ENCODE assay signal across 1 fruit fly cellular context in the genomic region with DNA sequence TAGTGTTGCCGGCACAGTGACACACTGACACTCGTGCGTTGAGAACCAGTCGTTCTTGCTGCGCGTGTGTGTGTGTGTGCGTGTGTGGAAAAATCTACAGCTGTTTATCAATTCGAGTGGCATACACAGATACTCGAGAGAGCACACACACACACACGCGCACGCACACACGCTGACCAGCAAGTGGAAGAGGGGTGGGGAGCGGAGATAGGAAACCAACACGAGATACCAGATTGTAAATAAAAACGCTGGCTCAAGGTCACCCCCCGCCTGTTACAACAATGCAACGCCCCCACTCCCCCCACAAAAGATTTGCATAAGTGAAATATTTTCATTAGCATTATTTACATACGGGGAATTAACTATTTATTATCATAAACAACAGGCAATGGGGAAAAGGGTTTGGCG.
TF ChIP-seq lines count a peak whose summit lies in the region.

No protein-coding gene starts in this region.

TF ChIP-seq in whole organism, embryonic, 481 proteins besides CTCF, POLR2A, EP300 and RAD21 (continued from another document and continues in another):
- TF ChIP-seq sc (optimal IDR thresholded peaks at IDR 0.05; lab: Kevin White, UChicago) (no peak), sc (GFP tag; optimal IDR thresholded peaks at IDR 0.05; lab: Kevin White, UChicago) (peak; percentile 13), CG4707 (GFP tag; optimal IDR thresholded peaks at IDR 0.05; lab: Kevin White, UChicago) (peak; percentile 11), shn (GFP tag; optimal IDR thresholded peaks at IDR 0.05; lab: Kevin White, UChicago) (no peak), CG32767 (GFP tag; IDR thresholded peaks at IDR 0.05; lab: Robert Waterston, UW) (0 out of 2 replicates have a peak, but pooled peaks have one; percentile 16), CG1792 (GFP tag; optimal IDR thresholded peaks at IDR 0.05; lab: Kevin White, UChicago) (no peak), zen2 (GFP tag; IDR thresholded peaks at IDR 0.05; lab: Robert Waterston, UW; ENCODE audit: partially characterized antibody) (no peak), Oaz (GFP tag; IDR thresholded peaks at IDR 0.05; lab: Robert Waterston, UW) (no peak), ken (GFP tag; IDR thresholded peaks at IDR 0.05; lab: Robert Waterston, UW) (no peak), org-1 (GFP tag; optimal IDR thresholded peaks at IDR 0.05; lab: Kevin White, UChicago) (peak; percentile 39), ro (GFP tag; IDR thresholded peaks at IDR 0.05; lab: Robert Waterston, UW) (no peak), CG4424 (GFP tag; optimal IDR thresholded peaks at IDR 0.05; lab: Kevin White, UChicago) (no peak), CG14441 (GFP tag; IDR thresholded peaks at IDR 0.05; lab: Robert Waterston, UW) (0 out of 2 replicates have a peak, but pooled peaks have one; percentile 11), nom (GFP tag; optimal IDR thresholded peaks at IDR 0.05; lab: Kevin White, UChicago) (no peak), row (GFP tag; IDR thresholded peaks at IDR 0.05; lab: Robert Waterston, UW) (peak; percentile 5; the same call in 1 of the 3 replicates), CG16779 (GFP tag; IDR thresholded peaks at IDR 0.05; lab: Robert Waterston, UW) (no peak), fd64A (GFP tag; optimal IDR thresholded peaks at IDR 0.05; lab: Kevin White, UChicago) (peak; percentile 70), CG17328 (GFP tag; IDR thresholded peaks at IDR 0.05; lab: Robert Waterston, UW) (no peak), CG12236 (GFP tag; optimal IDR thresholded peaks at IDR 0.05; lab: Kevin White, UChicago) (no peak), CG11723 (GFP tag; optimal IDR thresholded peaks at IDR 0.05; lab: Kevin White, UChicago) (peak; percentile 31), dysf (GFP tag; IDR thresholded peaks at IDR 0.05; lab: Robert Waterston, UW) (0 out of 3 replicates have a peak, but pooled peaks have one; percentile 12), CG12155 (GFP tag; optimal IDR thresholded peaks at IDR 0.05; lab: Kevin White, UChicago) (no peak), Myb (GFP tag; optimal IDR thresholded peaks at IDR 0.05; lab: Kevin White, UChicago) (no peak), CG14710 (tag; optimal IDR thresholded peaks at IDR 0.05; lab: Kevin White, UChicago) (peak; percentile 14), ATbp (GFP tag; optimal IDR thresholded peaks at IDR 0.05; lab: Kevin White, UChicago) (peak; percentile 54), NC2α (GFP tag; optimal IDR thresholded peaks at IDR 0.05; lab: Kevin White, UChicago) (no peak), scrt (GFP tag; optimal IDR thresholded peaks at IDR 0.05; lab: Kevin White, UChicago) (peak; percentile 22), GATAe (GFP tag; conservative IDR thresholded peaks at IDR 0.05; lab: Robert Waterston, UW) (peak; percentile 66; the same call in 1 of the 2 replicates), insv (GFP tag; optimal IDR thresholded peaks at IDR 0.05; lab: Kevin White, UChicago) (peak in 1 of 2 experiments; percentile 15), CG11456 (GFP tag; IDR thresholded peaks at IDR 0.05; lab: Robert Waterston, UW) (no peak), Sry-β (GFP tag; optimal IDR thresholded peaks at IDR 0.05; lab: Kevin White, UChicago) (peak; percentile 4), bsh (GFP tag; optimal IDR thresholded peaks at IDR 0.05; lab: Kevin White, UChicago) (peak in 1 of 2 experiments; percentile 63), CG3163 (GFP tag; optimal IDR thresholded peaks at IDR 0.05; lab: Kevin White, UChicago) (no peak), CG6854 (GFP tag; optimal IDR thresholded peaks at IDR 0.05; lab: Kevin White, UChicago) (no peak), nmo (GFP tag; optimal IDR thresholded peaks at IDR 0.05; lab: Kevin White, UChicago) (no peak), otp (GFP tag; IDR thresholded peaks at IDR 0.05; lab: Robert Waterston, UW) (0 out of 3 replicates have a peak, but pooled peaks have one; percentile 24), exex (tag; optimal IDR thresholded peaks at IDR 0.05; lab: Kevin White, UChicago) (peak; percentile 48), CG10274 (GFP tag; optimal IDR thresholded peaks at IDR 0.05; lab: Kevin White, UChicago) (peak; percentile 10), Asciz (GFP tag; optimal IDR thresholded peaks at IDR 0.05; lab: Kevin White, UChicago) (peak; percentile 67), croc (GFP tag; conservative IDR thresholded peaks at IDR 0.05; lab: Robert Waterston, UW) (no peak), Fer2 (tag; optimal IDR thresholded peaks at IDR 0.05; lab: Kevin White, UChicago) (no peak), crp (GFP tag; optimal IDR thresholded peaks at IDR 0.05; lab: Kevin White, UChicago) (peak in 1 of 2 experiments; percentile 53), fu2 (GFP tag; optimal IDR thresholded peaks at IDR 0.05; lab: Kevin White, UChicago) (no peak), grn (GFP tag; optimal IDR thresholded peaks at IDR 0.05; lab: Kevin White, UChicago) (peak; percentile 65), jumu (GFP tag; optimal IDR thresholded peaks at IDR 0.05; lab: Kevin White, UChicago) (no peak), CG15601 (tag; optimal IDR thresholded peaks at IDR 0.05; lab: Kevin White, UChicago) (peak; percentile 56), kni (GFP tag; optimal IDR thresholded peaks at IDR 0.05; lab: Kevin White, UChicago) (peak; percentile 59), CG18011 (GFP tag; optimal IDR thresholded peaks at IDR 0.05; lab: Kevin White, UChicago) (no peak), CG7786 (GFP tag; optimal IDR thresholded peaks at IDR 0.05; lab: Kevin White, UChicago) (no peak), CG8944 (GFP tag; optimal IDR thresholded peaks at IDR 0.05; lab: Kevin White, UChicago) (no peak), BtbVII (GFP tag; optimal IDR thresholded peaks at IDR 0.05; lab: Kevin White, UChicago) (peak; percentile 67), CG3995 (GFP tag; optimal IDR thresholded peaks at IDR 0.05; lab: Kevin White, UChicago) (no peak), Max (GFP tag; optimal IDR thresholded peaks at IDR 0.05; lab: Kevin White, UChicago) (no peak), cato (GFP tag; optimal IDR thresholded peaks at IDR 0.05; lab: Kevin White, UChicago; ENCODE audit: borderline replicate concordance) (no peak), CG11093 (GFP tag; IDR thresholded peaks at IDR 0.05; lab: Robert Waterston, UW) (no peak), CG8924 (tag; optimal IDR thresholded peaks at IDR 0.05; lab: Kevin White, UChicago) (no peak), H15 (GFP tag; IDR thresholded peaks at IDR 0.05; lab: Robert Waterston, UW) (no peak), so (GFP tag; IDR thresholded peaks at IDR 0.05; lab: Robert Waterston, UW) (0 out of 3 replicates have a peak, but pooled peaks have one; percentile 49), HmgZ (tag; optimal IDR thresholded peaks at IDR 0.05; lab: Kevin White, UChicago) (peak; percentile 42), Side (GFP tag; optimal IDR thresholded peaks at IDR 0.05; lab: Kevin White, UChicago) (peak; percentile 50), ci (GFP tag; IDR thresholded peaks at IDR 0.05; lab: Robert Waterston, UW) (0 out of 3 replicates have a peak, but pooled peaks have one; percentile 21), lmd (GFP tag; IDR thresholded peaks at IDR 0.05; lab: Robert Waterston, UW) (no peak), ash1 (GFP tag; optimal IDR thresholded peaks at IDR 0.05; lab: Kevin White, UChicago) (no peak), CG10267 (tag; optimal IDR thresholded peaks at IDR 0.05; lab: Kevin White, UChicago) (no peak), CG30020 (tag; optimal IDR thresholded peaks at IDR 0.05; lab: Kevin White, UChicago) (no peak), Xrp1 (GFP tag; IDR thresholded peaks at IDR 0.05; lab: Robert Waterston, UW) (peak; percentile 48), B-H1 (GFP tag; IDR thresholded peaks at IDR 0.05; lab: Robert Waterston, UW) (no peak), CG6791 (GFP tag; IDR thresholded peaks at IDR 0.05; lab: Robert Waterston, UW; ENCODE audit: partially characterized antibody) (no peak), CG16813 (GFP tag; IDR thresholded peaks at IDR 0.05; lab: Robert Waterston, UW; ENCODE audit: partially characterized antibody) (no peak), D19A (tag; optimal IDR thresholded peaks at IDR 0.05; lab: Kevin White, UChicago) (peak; percentile 16), Meics (GFP tag; optimal IDR thresholded peaks at IDR 0.05; lab: Kevin White, UChicago) (peak; percentile 62), dpn (GFP tag; optimal IDR thresholded peaks at IDR 0.05; lab: Kevin White, UChicago) (peak in 1 of 2 experiments; percentile 5), dimm (GFP tag; IDR thresholded peaks at IDR 0.05; lab: Robert Waterston, UW) (no peak), luna (GFP tag; optimal IDR thresholded peaks at IDR 0.05; lab: Kevin White, UChicago) (no peak), CG1647 (GFP tag; optimal IDR thresholded peaks at IDR 0.05; lab: Kevin White, UChicago) (no peak), CG2202 (tag; optimal IDR thresholded peaks at IDR 0.05; lab: Kevin White, UChicago) (peak; percentile 39), CG8290 (GFP tag; optimal IDR thresholded peaks at IDR 0.05; lab: Kevin White, UChicago) (no peak), CG8290 (tag; optimal IDR thresholded peaks at IDR 0.05; lab: Kevin White, UChicago) (peak in 1 of 2 experiments; percentile 6), CG4328 (GFP tag; optimal IDR thresholded peaks at IDR 0.05; lab: Kevin White, UChicago) (peak; percentile 54), run (tag; optimal IDR thresholded peaks at IDR 0.05; lab: Kevin White, UChicago) (no peak), vnd (GFP tag; IDR thresholded peaks at IDR 0.05; lab: Robert Waterston, UW; ENCODE audit: partially characterized antibody) (peak; percentile 52; the same call in 2 of the 3 replicates), Hr39 (optimal IDR thresholded peaks at IDR 0.05; lab: Kevin White, UChicago) (no peak), ara (GFP tag; IDR thresholded peaks at IDR 0.05; lab: Robert Waterston, UW) (no peak), CG7556 (GFP tag; optimal IDR thresholded peaks at IDR 0.05; lab: Kevin White, UChicago) (peak; percentile 32), Tbp (GFP tag; optimal IDR thresholded peaks at IDR 0.05; lab: Kevin White, UChicago) (no peak), CG15514 (GFP tag; optimal IDR thresholded peaks at IDR 0.05; lab: Kevin White, UChicago) (peak; percentile 53), CG2199 (GFP tag; IDR thresholded peaks at IDR 0.05; lab: Robert Waterston, UW) (no peak), Adf1 (GFP tag; IDR thresholded peaks at IDR 0.05; lab: Robert Waterston, UW) (peak; percentile 31; the same call in 1 of the 2 replicates), CG9797 (GFP tag; optimal IDR thresholded peaks at IDR 0.05; lab: Kevin White, UChicago) (no peak), Dfd (GFP tag; optimal IDR thresholded peaks at IDR 0.05; lab: Kevin White, UChicago) (no peak), CG11085 (GFP tag; IDR thresholded peaks at IDR 0.05; lab: Robert Waterston, UW) (no peak), sim (GFP tag; IDR thresholded peaks at IDR 0.05; lab: Robert Waterston, UW) (no peak), CG17385 (GFP tag; optimal IDR thresholded peaks at IDR 0.05; lab: Kevin White, UChicago) (peak; percentile 30), Mad (GFP tag; optimal IDR thresholded peaks at IDR 0.05; lab: Kevin White, UChicago) (no peak), Nf-YB (GFP tag; optimal IDR thresholded peaks at IDR 0.05; lab: Kevin White, UChicago) (peak; percentile 3), CG17568 (GFP tag; optimal IDR thresholded peaks at IDR 0.05; lab: Kevin White, UChicago) (no peak), toy (GFP tag; IDR thresholded peaks at IDR 0.05; lab: Robert Waterston, UW) (no peak), tin (GFP tag; optimal IDR thresholded peaks at IDR 0.05; lab: Kevin White, UChicago) (no peak), CG32772 (GFP tag; IDR thresholded peaks at IDR 0.05; lab: Robert Waterston, UW) (no peak), Hey (tag; optimal IDR thresholded peaks at IDR 0.05; lab: Kevin White, UChicago) (peak; percentile 68), CG6175 (GFP tag; IDR thresholded peaks at IDR 0.05; lab: Robert Waterston, UW) (peak; percentile 66; the same call in 1 of the 3 replicates), CG3407 (GFP tag; optimal IDR thresholded peaks at IDR 0.05; lab: Kevin White, UChicago) (peak; percentile 41), pb (GFP tag; optimal IDR thresholded peaks at IDR 0.05; lab: Kevin White, UChicago) (peak; percentile 11), dm (GFP tag; optimal IDR thresholded peaks at IDR 0.05; lab: Kevin White, UChicago) (no peak), usp (GFP tag; optimal IDR thresholded peaks at IDR 0.05; lab: Kevin White, UChicago) (no peak), Xbp1 (GFP tag; optimal IDR thresholded peaks at IDR 0.05; lab: Kevin White, UChicago) (no peak), Scr (GFP tag; IDR thresholded peaks at IDR 0.05; lab: Robert Waterston, UW; ENCODE audit: partially characterized antibody) (no peak), Gug (GFP tag; IDR thresholded peaks at IDR 0.05; lab: Robert Waterston, UW) (no peak), CG4617 (GFP tag; optimal IDR thresholded peaks at IDR 0.05; lab: Kevin White, UChicago; ENCODE audit: borderline replicate concordance) (no peak), CG6254 (GFP tag; optimal IDR thresholded peaks at IDR 0.05; lab: Kevin White, UChicago) (peak; percentile 37), Awh (GFP tag; IDR thresholded peaks at IDR 0.05; lab: Robert Waterston, UW) (no peak), Stat92E (GFP tag; optimal IDR thresholded peaks at IDR 0.05; lab: Kevin White, UChicago) (no peak), E2f1 (GFP tag; IDR thresholded peaks at IDR 0.05; lab: Robert Waterston, UW) (no peak), Eip74EF (GFP tag; optimal IDR thresholded peaks at IDR 0.05; lab: Kevin White, UChicago) (peak in 1 of 2 experiments; percentile 17), dmrt11E (tag; optimal IDR thresholded peaks at IDR 0.05; lab: Kevin White, UChicago) (peak; percentile 21), gcm (GFP tag; optimal IDR thresholded peaks at IDR 0.05; lab: Kevin White, UChicago) (peak; percentile 14), her (GFP tag; optimal IDR thresholded peaks at IDR 0.05; lab: Kevin White, UChicago) (no peak), Deaf1 (tag; optimal IDR thresholded peaks at IDR 0.05; lab: Kevin White, UChicago) (peak; percentile 23), psq (GFP tag; optimal IDR thresholded peaks at IDR 0.05; lab: Kevin White, UChicago) (no peak), gsb-n (tag; optimal IDR thresholded peaks at IDR 0.05; lab: Kevin White, UChicago) (peak; percentile 29), Dref (GFP tag; IDR thresholded peaks at IDR 0.05; lab: Robert Waterston, UW) (no peak), ttk (GFP tag; IDR thresholded peaks at IDR 0.05; lab: Robert Waterston, UW) (no peak), Vsx1 (GFP tag; optimal IDR thresholded peaks at IDR 0.05; lab: Kevin White, UChicago) (peak; percentile 53), CG8089 (GFP tag; optimal IDR thresholded peaks at IDR 0.05; lab: Kevin White, UChicago) (no peak), Pdp1 (GFP tag; optimal IDR thresholded peaks at IDR 0.05; lab: Kevin White, UChicago) (peak in 1 of 2 experiments; percentile 52), CG3065 (GFP tag; optimal IDR thresholded peaks at IDR 0.05; lab: Kevin White, UChicago) (no peak), mam (GFP tag; optimal IDR thresholded peaks at IDR 0.05; lab: Kevin White, UChicago) (no peak), CG13296 (GFP tag; optimal IDR thresholded peaks at IDR 0.05; lab: Kevin White, UChicago) (peak; percentile 61)
